Fruit fly (Drosophila melanogaster) whole organism: ENCODE results near the gene CG3566.

Source experiments
- CG8478 ChIP-seq: fragments of >200 bp; optimal IDR thresholded peaks from 2 replicates; lab custom pipeline; 2018; ENCODE audit warnings: inconsistent platforms
- Dll ChIP-seq: fragments of >200 bp; optimal IDR thresholded peaks from 2 replicates; lab custom pipeline; 2017
- EcR ChIP-seq, 2 experiments: fragments of >200 bp; optimal IDR thresholded peaks; 2 replicates each; lab custom pipeline; 2017; ENCODE audit warnings: missing biosample characterization in 2 of 2, missing genetic modification characterization in 2 of 2, missing genetic modification reagents in 2 of 2
- pan ChIP-seq: fragments of >200 bp; optimal IDR thresholded peaks from 2 replicates; lab custom pipeline; 2017
- psq ChIP-seq: fragments of >200 bp; optimal IDR thresholded peaks from 2 replicates; lab custom pipeline; 2017
- usp ChIP-seq: fragments of >200 bp; optimal IDR thresholded peaks from 2 replicates; lab custom pipeline; 2017; ENCODE audit warnings: missing biosample characterization, missing genetic modification characterization, mixed read lengths

The CG3566 gene

DNA sequence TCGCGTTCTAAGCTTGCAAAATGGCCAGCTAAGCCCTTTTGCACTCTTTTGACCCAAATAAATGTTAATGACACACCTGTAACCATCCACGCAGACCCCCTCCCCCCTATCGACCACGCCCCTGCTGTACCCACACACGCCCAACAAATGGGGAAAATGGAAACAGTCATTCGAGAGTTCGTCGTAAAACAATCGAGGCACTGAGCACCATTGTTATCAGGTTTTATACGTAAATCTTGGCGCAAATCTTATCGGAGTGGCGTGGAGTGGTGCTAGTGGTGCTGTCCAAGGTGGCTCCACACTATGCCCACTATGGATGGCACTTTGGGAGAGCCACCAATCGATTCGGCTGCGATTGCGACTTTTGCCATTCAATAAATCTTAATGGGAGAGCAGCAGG lies 12.1 kb downstream of the CG3566 start:
- no peak for TF ChIP-seq Dll

DNA sequence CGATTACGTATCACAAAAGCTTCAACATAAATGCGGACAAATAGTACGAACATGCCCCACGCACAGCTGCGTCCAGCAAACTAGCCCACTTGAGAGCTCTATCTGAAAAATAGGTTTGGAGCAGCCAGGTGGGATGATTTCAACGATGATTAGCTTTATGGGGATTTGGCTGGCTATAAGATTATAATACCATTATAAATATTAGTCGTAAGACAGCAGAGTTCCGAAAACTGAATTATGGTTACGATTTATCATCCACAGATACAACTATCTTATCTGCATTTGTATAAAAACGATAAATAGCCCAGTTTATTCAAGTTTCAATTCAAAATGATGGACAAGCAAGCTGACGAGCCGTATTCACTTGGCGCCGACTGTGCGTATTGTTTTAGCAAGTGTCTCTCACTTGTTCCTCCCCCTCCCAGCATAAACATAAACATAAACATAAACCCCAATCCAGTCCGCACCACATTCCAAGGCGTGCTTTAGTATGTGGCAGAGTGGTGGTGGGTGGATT lies 12.9 kb downstream of the CG3566 start:
- no peak for TF ChIP-seq psq (lab: Kevin White, UChicago)
- TF ChIP-seq usp (GFP tag; lab: Kevin White, UChicago): no peak
- no peak for TF ChIP-seq CG8478
- no peak for TF ChIP-seq EcR (GFP tag; optimal IDR thresholded peaks at IDR 0.05; lab: Kevin White, UChicago)
- TF ChIP-seq pan (lab: Kevin White, UChicago): no peak
- TF ChIP-seq Dll: no peak

DNA sequence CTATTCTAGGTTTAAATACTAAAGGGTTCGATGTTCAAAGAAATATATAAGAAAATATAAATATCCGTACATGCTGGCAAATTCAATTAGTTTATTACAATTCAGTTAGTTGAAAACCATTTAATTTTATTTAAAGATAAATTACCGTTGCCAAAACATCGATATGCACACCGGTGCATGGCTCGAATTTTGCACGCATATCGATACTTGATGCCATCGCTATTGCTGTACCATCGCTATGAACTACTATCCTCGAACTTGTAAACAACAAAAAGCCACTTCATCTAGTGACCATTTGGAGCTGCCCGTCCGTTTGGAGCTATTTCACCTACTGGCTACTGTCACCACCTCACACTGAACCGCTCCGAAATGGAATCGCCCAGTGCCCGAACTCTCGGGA lies 15.6 kb downstream of the CG3566 start, which contains the start of gene Josd:
Josd (plus strand) TSS at position 270 of the 400 bp plus-strand sequence.
- TF ChIP-seq usp (GFP tag; lab: Kevin White, UChicago) (no peak), CG8478 (no peak), pan (lab: Kevin White, UChicago) (no peak), Dll (no peak)

DNA sequence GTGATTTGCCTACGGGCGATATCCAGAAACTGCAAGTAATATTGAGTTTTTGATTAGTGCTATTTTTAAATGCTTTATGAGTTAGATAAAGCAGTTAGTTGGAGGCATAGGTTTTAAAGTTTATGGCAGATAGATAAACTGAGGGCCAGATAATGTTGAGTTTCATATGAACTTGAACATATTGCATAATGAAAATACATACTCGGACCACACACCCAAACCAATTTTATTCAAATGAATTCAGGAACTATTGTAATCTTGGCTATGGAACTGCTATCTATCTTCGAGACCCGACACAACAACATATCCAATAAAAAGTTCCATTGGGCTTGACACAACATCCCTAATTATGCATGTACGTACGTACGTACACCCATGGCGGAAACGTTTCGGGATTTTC lies 16.8 kb downstream of the CG3566 start:
- TF ChIP-seq pan (lab: Kevin White, UChicago): no peak

DNA sequence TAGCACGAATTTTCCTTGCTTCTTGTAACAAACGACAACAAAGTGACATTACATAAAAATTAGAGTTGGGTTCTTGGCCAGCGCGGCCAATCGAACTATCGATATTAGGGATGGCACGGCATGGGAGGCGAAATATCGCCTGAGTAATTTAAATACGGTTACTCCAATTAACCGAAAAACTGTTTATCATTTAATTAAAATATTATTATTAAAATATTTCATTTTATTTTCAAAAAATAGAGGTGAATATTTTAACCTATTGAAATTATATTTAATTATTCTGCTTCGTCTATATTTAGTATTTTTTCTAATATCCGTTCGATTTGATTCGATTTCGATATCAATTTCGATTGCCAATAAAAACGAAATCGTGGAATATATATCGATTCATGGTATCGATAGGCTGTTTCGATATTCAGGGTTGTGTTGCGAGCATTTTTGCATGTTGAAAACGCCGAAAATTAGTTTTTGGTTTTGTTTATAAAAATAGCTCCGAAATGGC lies 21.1 kb downstream of the CG3566 start, which contains the start of the genes Rbcn-3A and Spx:
Rbcn-3A (minus strand) TSS at position 74 of the 502 bp plus-strand sequence.
Spx (plus strand) TSS at position 409 of the 502 bp plus-strand sequence.
- TF ChIP-seq psq (lab: Kevin White, UChicago) (no peak), EcR (GFP tag; optimal IDR thresholded peaks at IDR 0.05; lab: Kevin White, UChicago) (no peak), CG8478 (no peak), usp (GFP tag; lab: Kevin White, UChicago) (no peak), pan (lab: Kevin White, UChicago) (no peak), Dll (no peak)

DNA sequence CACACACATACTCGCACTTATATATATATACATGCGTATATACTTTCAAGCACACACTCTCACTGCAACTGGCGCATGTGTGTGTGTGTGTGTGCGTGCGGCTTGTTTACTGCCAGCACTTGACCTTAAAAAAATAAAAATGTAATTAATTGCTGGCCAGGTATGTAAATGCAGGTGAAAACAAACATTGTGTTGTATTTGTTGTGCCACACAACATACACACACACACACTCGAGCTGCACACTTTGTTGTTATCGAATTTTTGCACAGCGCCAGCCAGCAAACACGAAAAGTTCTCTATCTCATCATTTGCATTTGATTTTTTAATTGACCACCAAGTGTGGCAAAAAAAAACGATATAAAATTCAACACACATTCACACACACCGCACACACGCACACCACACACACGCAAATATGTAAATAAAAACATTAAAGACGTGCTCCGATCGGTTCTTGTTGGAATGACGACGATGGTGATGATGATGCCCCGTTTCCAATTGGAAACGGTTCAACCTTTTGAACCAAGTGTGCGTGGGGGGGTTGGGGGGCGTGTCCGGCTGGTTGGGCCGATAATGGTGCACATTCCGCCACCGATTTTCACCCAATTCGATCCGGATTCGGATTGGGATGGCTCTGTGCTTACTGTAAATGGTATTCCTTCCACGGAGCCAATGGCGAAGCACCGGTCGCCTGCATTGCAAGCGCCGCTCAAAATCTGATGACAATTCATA lies 21.7 kb downstream of the CG3566 start:
- TF ChIP-seq psq (lab: Kevin White, UChicago) (no peak), EcR (GFP tag; optimal IDR thresholded peaks at IDR 0.05; lab: Kevin White, UChicago) (no peak), usp (GFP tag; lab: Kevin White, UChicago) (no peak), CG8478 (no peak), pan (lab: Kevin White, UChicago) (no peak), Dll (no peak)

DNA sequence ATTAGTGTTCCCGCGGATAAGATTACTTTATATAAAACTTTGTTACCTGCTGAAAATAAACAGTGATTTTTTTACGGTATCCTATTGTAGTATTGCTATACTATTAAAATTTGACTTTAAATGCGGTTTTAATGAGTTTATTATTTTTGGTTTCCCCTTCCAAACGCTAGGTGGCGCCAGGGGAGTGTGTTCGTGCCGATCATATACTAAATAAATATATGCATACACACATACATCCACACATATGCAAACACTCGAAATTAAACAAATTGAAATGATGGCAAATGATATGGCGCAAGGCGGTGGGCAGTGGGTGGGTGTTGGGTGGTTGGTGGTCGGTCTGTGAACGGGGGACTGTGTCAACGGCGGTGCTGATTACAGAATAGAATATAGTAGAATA lies 22.8 kb downstream of the CG3566 start:
- TF ChIP-seq EcR (GFP tag; optimal IDR thresholded peaks at IDR 0.05; lab: Kevin White, UChicago): no peak
- TF ChIP-seq pan (lab: Kevin White, UChicago): no peak
- no peak for TF ChIP-seq usp (GFP tag; lab: Kevin White, UChicago)
- TF ChIP-seq CG8478: no peak
- no peak for TF ChIP-seq Dll
- no peak for TF ChIP-seq psq (lab: Kevin White, UChicago)

DNA sequence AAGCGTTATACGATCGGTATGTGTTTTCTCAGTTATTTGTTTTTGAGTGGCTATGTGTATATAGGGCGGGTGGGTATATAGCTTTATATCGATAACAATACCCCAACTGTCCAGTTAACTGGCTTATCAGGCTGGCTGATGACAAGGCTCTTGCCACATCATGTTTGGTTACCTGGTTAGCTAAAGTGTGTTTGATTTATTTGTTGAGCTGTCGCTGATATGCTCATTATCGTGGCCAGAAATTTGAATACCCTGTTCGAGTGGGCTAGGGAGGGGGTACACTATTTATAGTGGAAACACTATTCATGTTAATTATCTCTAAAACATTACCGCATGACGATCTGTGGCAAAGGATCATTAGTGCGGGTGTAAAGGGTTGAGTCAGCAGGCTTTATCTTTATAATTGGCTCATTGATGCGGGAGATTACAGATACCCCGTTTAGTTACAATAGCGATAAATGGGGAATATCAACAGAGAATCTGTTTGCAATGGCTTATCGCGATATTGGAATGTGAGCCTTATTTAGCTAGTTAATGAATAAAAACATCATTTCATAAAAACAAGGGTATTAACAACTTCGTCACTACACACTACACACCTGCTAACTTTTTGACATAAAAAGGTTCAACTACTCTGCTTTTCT lies 23.5 kb downstream of the CG3566 start:
- no peak for TF ChIP-seq CG8478
- no peak for TF ChIP-seq pan (lab: Kevin White, UChicago)
- TF ChIP-seq psq (lab: Kevin White, UChicago): no peak
- TF ChIP-seq EcR (GFP tag; optimal IDR thresholded peaks at IDR 0.05; lab: Kevin White, UChicago): no peak
- TF ChIP-seq Dll: no peak
- TF ChIP-seq usp (GFP tag; lab: Kevin White, UChicago): no peak

DNA sequence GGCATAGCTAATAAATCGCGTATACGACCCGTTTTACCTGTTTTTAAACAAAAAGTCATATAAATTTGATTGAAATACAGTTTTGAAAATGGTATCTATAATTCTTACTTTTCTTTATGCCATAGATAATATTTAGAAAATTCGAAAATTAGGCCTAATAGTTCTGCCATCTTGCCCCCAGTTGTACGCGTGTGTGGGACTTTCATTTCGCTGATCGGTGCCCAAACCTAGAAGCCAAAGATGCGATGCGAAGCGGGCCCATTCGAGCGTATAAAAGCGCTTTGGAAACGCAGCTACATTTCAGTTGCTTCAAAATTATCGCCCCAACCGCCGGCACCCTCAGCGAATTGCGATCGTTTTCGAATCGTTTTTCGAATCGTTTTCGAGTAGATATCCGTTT lies 39.5 kb downstream of the CG3566 start, which contains the start of gene CG14445:
CG14445 (plus strand) TSS at position 301 of the 400 bp plus-strand sequence.
- TF ChIP-seq EcR (GFP tag; optimal IDR thresholded peaks at IDR 0.05; lab: Kevin White, UChicago) (no peak), Dll (no peak), usp (GFP tag; lab: Kevin White, UChicago) (no peak), CG8478 (no peak), psq (lab: Kevin White, UChicago) (no peak), pan (lab: Kevin White, UChicago) (no peak)

DNA sequence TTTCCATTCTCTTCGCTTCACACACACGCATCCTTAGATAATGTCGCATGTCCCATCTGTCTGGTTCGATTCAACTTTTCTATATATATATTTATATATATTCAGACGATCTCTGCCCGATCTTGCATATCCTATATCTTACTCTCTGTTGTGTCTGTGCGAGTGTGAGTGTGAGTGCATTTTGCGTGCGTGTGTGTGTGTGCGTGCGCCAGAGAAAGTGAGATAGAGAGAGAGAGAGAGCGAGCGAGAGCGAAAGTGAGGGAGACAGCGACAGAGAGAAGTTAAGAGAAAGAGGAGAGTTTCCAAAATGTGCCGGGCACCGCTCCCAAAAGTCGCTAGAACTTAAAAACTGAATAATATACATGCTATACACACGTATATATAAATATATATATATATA lies 44.8 kb downstream of the CG3566 start:
- TF ChIP-seq psq (lab: Kevin White, UChicago) (no peak), usp (GFP tag; lab: Kevin White, UChicago) (no peak), EcR (GFP tag; optimal IDR thresholded peaks at IDR 0.05; lab: Kevin White, UChicago) (no peak), pan (lab: Kevin White, UChicago) (no peak), Dll (no peak), CG8478 (no peak)

DNA sequence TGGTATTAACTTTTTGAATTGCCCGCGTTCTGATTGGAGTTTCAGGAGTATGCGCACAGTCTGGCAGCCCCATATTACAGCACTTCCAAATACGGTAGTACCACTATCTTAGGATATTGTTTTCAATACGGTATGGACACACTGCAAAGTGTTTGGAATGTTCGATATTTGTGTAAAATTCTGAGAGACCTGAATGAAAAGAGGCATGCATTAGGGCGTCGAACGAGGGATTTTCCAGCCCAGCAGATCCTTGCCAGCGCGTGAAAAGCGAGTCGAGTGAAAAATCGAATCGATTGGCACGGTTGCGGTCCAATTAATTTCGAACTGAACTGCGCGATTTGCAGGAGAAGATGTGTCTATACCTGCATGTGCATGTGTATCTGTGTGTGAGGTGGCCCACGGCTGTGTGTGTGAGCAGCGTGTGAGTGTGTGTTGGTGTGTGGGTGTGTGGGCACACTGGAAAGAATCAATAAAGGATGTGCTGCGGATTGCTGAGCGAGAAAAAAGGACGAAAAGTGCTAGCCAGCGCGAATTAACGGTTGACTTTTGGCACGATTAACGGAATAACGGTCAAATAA lies 51.0 kb downstream of the CG3566 start, which contains the start of gene dtn:
dtn (plus strand) TSS at position 176 of the 578 bp plus-strand sequence.
- no peak for TF ChIP-seq usp (GFP tag; lab: Kevin White, UChicago)
- TF ChIP-seq CG8478: no peak
- no peak for TF ChIP-seq pan (lab: Kevin White, UChicago)
- no peak for TF ChIP-seq psq (lab: Kevin White, UChicago)
- TF ChIP-seq EcR (GFP tag; optimal IDR thresholded peaks at IDR 0.05; lab: Kevin White, UChicago): no peak
- TF ChIP-seq Dll: no peak
